Fruit fly (Drosophila melanogaster): ENCODE results near the gene CG16700.

CG16700 gene

DNA sequence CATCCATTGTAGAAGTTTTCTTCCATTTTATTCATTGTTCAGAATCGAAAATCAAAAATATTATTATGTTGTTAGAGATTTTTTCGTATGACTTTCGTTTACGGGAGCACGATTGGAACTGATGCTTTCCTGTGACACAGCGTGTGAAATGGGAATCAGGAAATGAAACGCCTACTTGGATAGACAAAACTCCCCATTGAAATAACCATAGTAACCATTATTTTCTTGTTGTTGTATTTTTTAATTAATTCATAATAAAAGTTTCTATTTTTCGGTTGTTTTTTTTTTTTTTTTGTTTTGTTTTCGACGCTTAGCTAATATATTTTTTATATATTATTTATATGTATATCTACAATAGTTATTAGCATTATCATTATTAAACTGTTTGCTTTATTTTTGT, 23.2 kb upstream of the CG16700 start, which contains the start of gene CG43077:
CG43077 (minus strand) TSS at position 101 of the 400 bp plus-strand sequence.
- no peak for TF ChIP-seq GATAd (GFP tag; optimal IDR thresholded peaks at IDR 0.05)
- TF ChIP-seq woc (GFP tag; optimal IDR thresholded peaks at IDR 0.05) = no peak

dm6 chrX:17076449-17077289, 15.0 kb upstream of the CG16700 start:
- TF ChIP-seq lola (GFP tag; optimal IDR thresholded peaks at IDR 0.05) (no peak), N (GFP tag; optimal IDR thresholded peaks at IDR 0.05) (peak; percentile 39)

dm6 chrX:17077290-17078138, 14.1 kb upstream of the CG16700 start, which contains the start of gene wcy:
Gene wcy (minus strand): TSS chrX:17077897.
- TF ChIP-seq Myc (optimal IDR thresholded peaks at IDR 0.05) = peak; percentile 76
- no peak for TF ChIP-seq Vsx2 (GFP tag; optimal IDR thresholded peaks at IDR 0.05; ENCODE audit: partially characterized antibody)
- TF ChIP-seq rgr (GFP tag; optimal IDR thresholded peaks at IDR 0.05) = peak; percentile 3
- TF ChIP-seq N (GFP tag; optimal IDR thresholded peaks at IDR 0.05) = peak; percentile 86
- TF ChIP-seq Dif (GFP tag; optimal IDR thresholded peaks at IDR 0.05; ENCODE audit: partially characterized antibody) = no peak
- TF ChIP-seq Hr78 (GFP tag; optimal IDR thresholded peaks at IDR 0.05) = no peak
- no peak for TF ChIP-seq dsf (GFP tag; optimal IDR thresholded peaks at IDR 0.05; ENCODE audit: borderline replicate concordance)
- TF ChIP-seq GATAd (GFP tag; optimal IDR thresholded peaks at IDR 0.05) = no peak
- TF ChIP-seq Jra (GFP tag; optimal IDR thresholded peaks at IDR 0.05) = no peak
- peak; percentile 25 for TF ChIP-seq Sp1 (GFP tag; optimal IDR thresholded peaks at IDR 0.05)
- TF ChIP-seq h (GFP tag; optimal IDR thresholded peaks at IDR 0.05) = no peak
- peak; percentile 19 for TF ChIP-seq woc (GFP tag; optimal IDR thresholded peaks at IDR 0.05)
- TF ChIP-seq foxo (GFP tag; optimal IDR thresholded peaks at IDR 0.05) = peak in 1 of 2 experiments; percentile 7
- no peak for TF ChIP-seq jim (GFP tag; optimal IDR thresholded peaks at IDR 0.05)
- TF ChIP-seq Dfd (GFP tag; optimal IDR thresholded peaks at IDR 0.05) = no peak
- TF ChIP-seq HLH106 (tag; optimal IDR thresholded peaks at IDR 0.05) = peak; percentile 46
- TF ChIP-seq psq (GFP tag; optimal IDR thresholded peaks at IDR 0.05) = peak; percentile 95
- TF ChIP-seq Rel (GFP tag; optimal IDR thresholded peaks at IDR 0.05) = no peak
- TF ChIP-seq Rel (tag; optimal IDR thresholded peaks at IDR 0.05) = peak; percentile 43
- TF ChIP-seq tai (GFP tag; optimal IDR thresholded peaks at IDR 0.05) = no peak
- peak; percentile 57 for TF ChIP-seq Abd-B (GFP tag; optimal IDR thresholded peaks at IDR 0.05)

dm6 chrX:17078139-17078977, 13.3 kb upstream of the CG16700 start, which contains the start of gene CG4949:
Gene CG4949 (plus strand): TSS chrX:17078836.
- TF ChIP-seq Hnf4 (GFP tag; optimal IDR thresholded peaks at IDR 0.05) = no peak
- TF ChIP-seq foxo (GFP tag; optimal IDR thresholded peaks at IDR 0.05) = peak in 1 of 2 experiments; percentile 6
- no peak for TF ChIP-seq dmrt93B (GFP tag; optimal IDR thresholded peaks at IDR 0.05)
- TF ChIP-seq Sp1 (GFP tag; optimal IDR thresholded peaks at IDR 0.05) = no peak
- peak; percentile 36 for TF ChIP-seq HLH106 (tag; optimal IDR thresholded peaks at IDR 0.05)
- TF ChIP-seq brk (GFP tag; optimal IDR thresholded peaks at IDR 0.05) = no peak
- TF ChIP-seq N (GFP tag; optimal IDR thresholded peaks at IDR 0.05) = no peak
- TF ChIP-seq Hr78 (GFP tag; optimal IDR thresholded peaks at IDR 0.05) = no peak
- no peak for TF ChIP-seq Dif (GFP tag; optimal IDR thresholded peaks at IDR 0.05; ENCODE audit: partially characterized antibody)
- no peak for TF ChIP-seq CG9705 (GFP tag; optimal IDR thresholded peaks at IDR 0.05)
- no peak for TF ChIP-seq CrebA (GFP tag; optimal IDR thresholded peaks at IDR 0.05; ENCODE audit: borderline replicate concordance)
- TF ChIP-seq Jra (GFP tag; optimal IDR thresholded peaks at IDR 0.05) = no peak
- TF ChIP-seq tai (GFP tag; optimal IDR thresholded peaks at IDR 0.05) = no peak
- no peak for TF ChIP-seq usp (GFP tag; optimal IDR thresholded peaks at IDR 0.05)
- TF ChIP-seq h (GFP tag; optimal IDR thresholded peaks at IDR 0.05) = no peak
- no peak for TF ChIP-seq fru (GFP tag; optimal IDR thresholded peaks at IDR 0.05)
- TF ChIP-seq OdsH (GFP tag; optimal IDR thresholded peaks at IDR 0.05) = no peak
- TF ChIP-seq CG32264 (GFP tag; optimal IDR thresholded peaks at IDR 0.05) = no peak
- TF ChIP-seq psq (GFP tag; optimal IDR thresholded peaks at IDR 0.05) = no peak
- peak; percentile 33 for TF ChIP-seq sage (GFP tag; optimal IDR thresholded peaks at IDR 0.05)
- TF ChIP-seq Dfd (GFP tag; optimal IDR thresholded peaks at IDR 0.05) = no peak
- TF ChIP-seq Myc (optimal IDR thresholded peaks at IDR 0.05) = no peak

All from whole organism, wandering third instar larva.